Fruit fly (Drosophila melanogaster): ENCODE measurements around the gene CG7203.

dm6 chr2L:7775260-7775659 is 22.3 kb upstream of the CG7203 start:
- TF ChIP-seq CG15710 (tag; optimal IDR thresholded peaks at IDR 0.05) (no peak), CG34367 (tag; optimal IDR thresholded peaks at IDR 0.05) (no peak), CG8301 (tag; optimal IDR thresholded peaks at IDR 0.05) (no peak), CG4496 (GFP tag; IDR thresholded peaks at IDR 0.05) (no peak), Snoo (tag; optimal IDR thresholded peaks at IDR 0.05) (no peak)

Data from whole organism, pupa.